Worm (Caenorhabditis elegans): ENCODE results near the gene F42A10.9.
A peak's percentile ranks its signal among the peaks of the same experiment; 100 is the strongest.

Gene F42A10.9

ce11 chrIII:6207881-6208280, 43.5 kb downstream of the F42A10.9 start, which contains the start of gene C23G10.2 (continued):
- TF ChIP-seq attf-4 (tag; optimal IDR thresholded peaks at IDR 0.05) (no peak), zfp-2 (tag; optimal IDR thresholded peaks at IDR 0.05) (no peak), mes-2 (tag; optimal IDR thresholded peaks at IDR 0.05; ENCODE audit: poor library complexity, severe bottlenecking) (peak; percentile 24), hlh-30 (tag; optimal IDR thresholded peaks at IDR 0.05; ENCODE audit: insufficient read depth) (no peak), ceh-32 (tag; optimal IDR thresholded peaks at IDR 0.05; ENCODE audit: poor library complexity) (no peak), fkh-10 (GFP tag; optimal IDR thresholded peaks at IDR 0.05) (no peak), ztf-11 (tag; optimal IDR thresholded peaks at IDR 0.05) (no peak), rbr-2 (tag; optimal IDR thresholded peaks at IDR 0.05) (no peak), T26A8.4 (GFP tag; IDR thresholded peaks at IDR 0.05) (0 out of 2 replicates have a peak, but pooled peaks have one; percentile 7), fos-1 (tag; optimal IDR thresholded peaks at IDR 0.05) (no peak), skn-1 (tag; optimal IDR thresholded peaks at IDR 0.05) (no peak), nhr-42 (GFP tag; IDR thresholded peaks at IDR 0.05) (no peak), madf-5 (GFP tag; IDR thresholded peaks at IDR 0.05) (no peak), ama-1 (optimal IDR thresholded peaks at IDR 0.05) (peak; percentile 78), unc-130 (GFP tag; optimal IDR thresholded peaks at IDR 0.05) (no peak), egl-27 (tag; optimal IDR thresholded peaks at IDR 0.05) (no peak), R02D3.7 (tag; optimal IDR thresholded peaks at IDR 0.05) (no peak), lin-13 (GFP tag; optimal IDR thresholded peaks at IDR 0.05) (no peak), dmd-9 (GFP tag; IDR thresholded peaks at IDR 0.05) (no peak), ctbp-1 (GFP tag; IDR thresholded peaks at IDR 0.05) (0 out of 2 replicates have a peak, but pooled peaks have one; percentile 39), unc-62 (GFP tag; optimal IDR thresholded peaks at IDR 0.05 in 1 of 2) (no peak), unc-62 (tag; optimal IDR thresholded peaks at IDR 0.05) (no peak), daf-8 (GFP tag; IDR thresholded peaks at IDR 0.05) (no peak), zag-1 (tag; optimal IDR thresholded peaks at IDR 0.05) (no peak), dmd-8 (GFP tag; IDR thresholded peaks at IDR 0.05) (no peak), lir-3 (tag; optimal IDR thresholded peaks at IDR 0.05) (no peak), aha-1 (tag) (no peak), hif-1 (tag; optimal IDR thresholded peaks at IDR 0.05) (no peak), ZK546.5 (tag; optimal IDR thresholded peaks at IDR 0.05) (no peak), hmg-1.1 (GFP tag; IDR thresholded peaks at IDR 0.05) (no peak), aly-2 (tag; optimal IDR thresholded peaks at IDR 0.05) (no peak), Y5F2A.4 (GFP tag; optimal IDR thresholded peaks at IDR 0.05) (no peak), Y75B8A.6 (GFP tag; IDR thresholded peaks at IDR 0.05) (0 out of 2 replicates have a peak, but pooled peaks have one; percentile 25), nhr-10 (tag; optimal IDR thresholded peaks at IDR 0.05) (no peak), ZK337.2 (GFP tag; IDR thresholded peaks at IDR 0.05) (no peak), F37D6.2 (tag; optimal IDR thresholded peaks at IDR 0.05) (no peak), saeg-2 (GFP tag; IDR thresholded peaks at IDR 0.05) (no peak), mep-1 (tag; optimal IDR thresholded peaks at IDR 0.05) (no peak), lin-15B (tag; optimal IDR thresholded peaks at IDR 0.05) (no peak), F26F4.8 (GFP tag; conservative IDR thresholded peaks at IDR 0.05) (no peak), nhr-6 (tag; optimal IDR thresholded peaks at IDR 0.05) (no peak), mdt-29 (GFP tag; IDR thresholded peaks at IDR 0.05) (no peak), cey-2 (tag; optimal IDR thresholded peaks at IDR 0.05; ENCODE audit: borderline replicate concordance, insufficient read depth) (no peak), lsy-2 (tag; optimal IDR thresholded peaks at IDR 0.05) (no peak), ceh-44 (GFP tag; IDR thresholded peaks at IDR 0.05) (no peak), ztf-7 (tag; optimal IDR thresholded peaks at IDR 0.05) (no peak), nhr-28 (tag; optimal IDR thresholded peaks at IDR 0.05) (peak; percentile 20), unc-39 (tag; optimal IDR thresholded peaks at IDR 0.05) (no peak), daf-16 (GFP tag; optimal IDR thresholded peaks at IDR 0.05) (no peak), daf-16 (tag; optimal IDR thresholded peaks at IDR 0.05) (no peak), ceh-28 (tag; optimal IDR thresholded peaks at IDR 0.05) (no peak), nhr-41 (GFP tag; IDR thresholded peaks at IDR 0.05) (0 out of 2 replicates have a peak, but pooled peaks have one; percentile 13), mdl-1 (tag; optimal IDR thresholded peaks at IDR 0.05) (no peak), snpc-4 (tag; optimal IDR thresholded peaks at IDR 0.05) (no peak)
